Fruit fly (Drosophila melanogaster) whole organism, prepupa: Measurements from ENCODE around the gene CG42714.

Experiments
- Blimp-1 ChIP-seq: fragments of 200-800 bp; sonication (Bioruptor generic); optimal IDR thresholded peaks from 3 replicates; lab custom pipeline; 2017; ENCODE audit warnings: missing biosample characterization, missing genetic modification characterization, mild to moderate bottlenecking, moderate library complexity, missing genetic modification reagents
- CG11294 ChIP-seq: fragments of 200-800 bp; sonication (Bioruptor generic); IDR thresholded peaks from 2 replicates; pipeline ENCODE4 v1.3.6; 2022; ENCODE audit warnings: missing biosample characterization, missing genetic modification characterization
- CG16779 ChIP-seq: fragments of 200-800 bp; sonication (Bioruptor generic); optimal IDR thresholded peaks from 3 replicates; lab custom pipeline; 2017; ENCODE audit warnings: missing biosample characterization, mild to moderate bottlenecking, missing genetic modification characterization
- CG3919 ChIP-seq: fragments of 200-800 bp; sonication (Bioruptor generic); optimal IDR thresholded peaks from 3 replicates; lab custom pipeline; 2016; ENCODE audit warnings: missing biosample characterization, missing genetic modification characterization
- CG6163 ChIP-seq: fragments of 200-800 bp; sonication (Bioruptor generic); IDR thresholded peaks from 3 replicates; pipeline ENCODE4 v1.3.6; 2022; ENCODE audit warnings: missing biosample characterization, missing genetic modification characterization
- Hr39 ChIP-seq: fragments of 200-800 bp; sonication (Bioruptor generic); optimal IDR thresholded peaks from 2 replicates; lab custom pipeline; 2016; ENCODE audit warnings: missing biosample characterization, missing genetic modification characterization
- Hr4 ChIP-seq: fragments of 200-800 bp; sonication (Bioruptor generic); optimal IDR thresholded peaks from 3 replicates; lab custom pipeline; 2016; ENCODE audit warnings: missing biosample characterization, missing genetic modification characterization
- cyc ChIP-seq: fragments of 200-800 bp; sonication (Bioruptor generic); optimal IDR thresholded peaks from 3 replicates; lab custom pipeline; 2016; ENCODE audit warnings: missing biosample characterization, missing genetic modification characterization
- eg ChIP-seq: fragments of 200-800 bp; sonication (Bioruptor generic); IDR thresholded peaks from 3 replicates; pipeline ENCODE4 v1.3.6; 2022; ENCODE audit warnings: missing biosample characterization, missing genetic modification characterization
- esn ChIP-seq: fragments of 200-800 bp; sonication (Bioruptor generic); optimal IDR thresholded peaks from 2 replicates; lab custom pipeline; 2016; ENCODE audit warnings: missing biosample characterization, mild to moderate bottlenecking, missing genetic modification characterization, moderate library complexity
- net ChIP-seq: fragments of 200-800 bp; sonication (Bioruptor generic); optimal IDR thresholded peaks from 3 replicates; lab custom pipeline; 2016; ENCODE audit warnings: missing biosample characterization, missing genetic modification characterization
- topi ChIP-seq: fragments of 200-800 bp; sonication (Bioruptor generic); optimal IDR thresholded peaks from 3 replicates; lab custom pipeline; 2016; ENCODE audit warnings: missing biosample characterization, missing genetic modification characterization

- no peak for TF ChIP-seq CG3919 (GFP tag; lab: Kevin White, UChicago)
- TF ChIP-seq eg, result no peak
- no peak for TF ChIP-seq cyc
- TF ChIP-seq esn (GFP tag; lab: Kevin White, UChicago), result no peak
- TF ChIP-seq CG11294 (GFP tag; lab: Robert Waterston, UW), result no peak
- no peak for TF ChIP-seq CG16779 (tag; lab: Kevin White, UChicago)
- TF ChIP-seq Hr4 (GFP tag; lab: Kevin White, UChicago), result no peak
- no peak for TF ChIP-seq topi (GFP tag; lab: Kevin White, UChicago)
- no peak for TF ChIP-seq Blimp-1
- no peak for TF ChIP-seq CG6163 (GFP tag; lab: Robert Waterston, UW)
- no peak for TF ChIP-seq Hr39
- no peak for TF ChIP-seq net (GFP tag; lab: Kevin White, UChicago)
These were observed 11.8 kb upstream of the CG42714 start, which contains the start of gene Mdr65 for dm6 chr3L:6245646-6246045.
